Fruit fly (Drosophila melanogaster) whole organism, prepupa: Measurements from ENCODE around the gene RpS19b.

Experiments used
- CG10631 ChIP-seq: fragments of 200-800 bp; sonication (Bioruptor generic); optimal IDR thresholded peaks from 2 replicates; lab custom pipeline; 2016; ENCODE audit warnings: missing biosample characterization, missing genetic modification characterization
- CG10669 ChIP-seq: fragments of 200-800 bp; sonication (Bioruptor generic); optimal IDR thresholded peaks from 3 replicates; lab custom pipeline; 2018; ENCODE audit warnings: missing biosample characterization, mild to moderate bottlenecking, missing genetic modification characterization, moderate library complexity
- CG11294 ChIP-seq: fragments of 200-800 bp; sonication (Bioruptor generic); IDR thresholded peaks from 2 replicates; pipeline ENCODE4 v1.3.6; 2022; ENCODE audit warnings: missing biosample characterization, missing genetic modification characterization
- CG11762 ChIP-seq: fragments of 200-800 bp; sonication (Bioruptor generic); optimal IDR thresholded peaks from 3 replicates; lab custom pipeline; 2016; ENCODE audit warnings: missing biosample characterization, missing genetic modification characterization; ENCODE audit not compliant: insufficient read depth
- CG11902 ChIP-seq: fragments of 200-800 bp; sonication (Bioruptor generic); optimal IDR thresholded peaks from 3 replicates; lab custom pipeline; 2016; ENCODE audit warnings: missing biosample characterization, missing genetic modification characterization
- CG15336 ChIP-seq: fragments of 200-800 bp; sonication (Bioruptor generic); IDR thresholded peaks from 2 replicates; pipeline ENCODE4 v1.3.6; 2022; ENCODE audit warnings: missing biosample characterization, missing genetic modification characterization
- CG1621 ChIP-seq: fragments of 200-800 bp; sonication (Bioruptor generic); optimal IDR thresholded peaks from 3 replicates; lab custom pipeline; 2018; ENCODE audit warnings: missing biosample characterization, mild to moderate bottlenecking, missing genetic modification characterization
- CG16779 ChIP-seq: fragments of 200-800 bp; sonication (Bioruptor generic); optimal IDR thresholded peaks from 3 replicates; lab custom pipeline; 2017; ENCODE audit warnings: missing biosample characterization, mild to moderate bottlenecking, missing genetic modification characterization
- CG3032 ChIP-seq: fragments of 200-800 bp; optimal IDR thresholded peaks from 2 replicates; lab custom pipeline; 2019; ENCODE audit warnings: missing biosample characterization, mild to moderate bottlenecking, missing genetic modification characterization, moderate library complexity
- CG31627 ChIP-seq: fragments of 200-800 bp; sonication (Bioruptor generic); optimal IDR thresholded peaks from 3 replicates; lab custom pipeline; 2016; ENCODE audit warnings: missing biosample characterization, missing genetic modification characterization
- CG32006 ChIP-seq: fragments of 200-800 bp; sonication (Bioruptor generic); optimal IDR thresholded peaks from 3 replicates; lab custom pipeline; 2017; ENCODE audit warnings: missing biosample characterization, mild to moderate bottlenecking, missing genetic modification characterization
- CG3919 ChIP-seq: fragments of 200-800 bp; sonication (Bioruptor generic); optimal IDR thresholded peaks from 3 replicates; lab custom pipeline; 2016; ENCODE audit warnings: missing biosample characterization, missing genetic modification characterization
- CG4318 ChIP-seq: fragments of 200-800 bp; sonication (Bioruptor generic); optimal IDR thresholded peaks from 3 replicates; lab custom pipeline; 2017; ENCODE audit warnings: missing biosample characterization, mild to moderate bottlenecking, missing genetic modification characterization
- CG6163 ChIP-seq: fragments of 200-800 bp; sonication (Bioruptor generic); IDR thresholded peaks from 3 replicates; pipeline ENCODE4 v1.3.6; 2022; ENCODE audit warnings: missing biosample characterization, missing genetic modification characterization
- CG6276 ChIP-seq: fragments of 200-800 bp; sonication (Bioruptor generic); optimal IDR thresholded peaks from 2 replicates; lab custom pipeline; 2017; ENCODE audit warnings: missing biosample characterization, mild to moderate bottlenecking, missing genetic modification characterization
- CG6808 ChIP-seq: fragments of 200-800 bp; sonication (Bioruptor generic); optimal IDR thresholded peaks from 3 replicates; lab custom pipeline; 2017; ENCODE audit warnings: missing biosample characterization, missing genetic modification characterization, mild to moderate bottlenecking, moderate library complexity, missing genetic modification reagents
- CG6854 ChIP-seq: fragments of 200-800 bp; sonication (Bioruptor generic); optimal IDR thresholded peaks from 2 replicates; lab custom pipeline; 2017; ENCODE audit warnings: missing biosample characterization, mild to moderate bottlenecking, missing genetic modification characterization
- CG8119 ChIP-seq: fragments of 200-800 bp; sonication (Bioruptor generic); IDR thresholded peaks from 3 replicates; pipeline ENCODE4 v1.3.6; 2022; ENCODE audit warnings: missing biosample characterization, missing genetic modification characterization
- CG8319 ChIP-seq: fragments of 200-800 bp; sonication (Bioruptor generic); optimal IDR thresholded peaks from 3 replicates; lab custom pipeline; 2016; ENCODE audit warnings: missing biosample characterization, missing genetic modification characterization
- CG8632 ChIP-seq: fragments of 200-800 bp; sonication (Bioruptor generic); optimal IDR thresholded peaks from 3 replicates; lab custom pipeline; 2016; ENCODE audit warnings: missing biosample characterization, missing genetic modification characterization
- CG9139 ChIP-seq: fragments of 200-800 bp; sonication (Bioruptor generic); optimal IDR thresholded peaks from 3 replicates; lab custom pipeline; 2017; ENCODE audit warnings: missing biosample characterization, mild to moderate bottlenecking, missing genetic modification characterization
- Eip93F ChIP-seq: fragments of 200-800 bp; sonication (Bioruptor generic); optimal IDR thresholded peaks from 2 replicates; lab custom pipeline; 2016; ENCODE audit warnings: missing biosample characterization, mild to moderate bottlenecking, missing genetic modification characterization
- Ets96B ChIP-seq: fragments of 200-800 bp; optimal IDR thresholded peaks from 2 replicates; lab custom pipeline; 2019; ENCODE audit warnings: missing biosample characterization, mild to moderate bottlenecking, missing genetic modification characterization, moderate library complexity
- Gug ChIP-seq: fragments of 200-800 bp; sonication (Bioruptor generic); IDR thresholded peaks from 2 replicates; pipeline ENCODE4 v1.3.6; 2022; ENCODE audit warnings: missing biosample characterization, missing genetic modification characterization
- Hr38 ChIP-seq: sonication (Bioruptor generic); optimal IDR thresholded peaks from 2 replicates; lab custom pipeline; 2016; ENCODE audit warnings: missing biosample characterization, missing genetic modification characterization
- Hr4 ChIP-seq: fragments of 200-800 bp; sonication (Bioruptor generic); optimal IDR thresholded peaks from 3 replicates; lab custom pipeline; 2016; ENCODE audit warnings: missing biosample characterization, missing genetic modification characterization
- Lpt ChIP-seq: fragments of 200-800 bp; sonication (Bioruptor generic); optimal IDR thresholded peaks from 3 replicates; lab custom pipeline; 2016; ENCODE audit warnings: missing biosample characterization, missing genetic modification characterization
- Met ChIP-seq: fragments of 200-800 bp; sonication (Bioruptor generic); optimal IDR thresholded peaks from 3 replicates; lab custom pipeline; 2016; ENCODE audit warnings: missing biosample characterization, missing genetic modification characterization
- OdsH ChIP-seq: fragments of 200-800 bp; sonication (Bioruptor generic); optimal IDR thresholded peaks from 3 replicates; lab custom pipeline; 2016; ENCODE audit warnings: missing biosample characterization, missing genetic modification characterization
- Sox14 ChIP-seq: fragments of 200-800 bp; sonication (Bioruptor generic); optimal IDR thresholded peaks from 3 replicates; lab custom pipeline; 2016; ENCODE audit warnings: missing biosample characterization, missing genetic modification characterization
- achi ChIP-seq: fragments of 200-800 bp; sonication (Bioruptor generic); optimal IDR thresholded peaks from 3 replicates; lab custom pipeline; 2016; ENCODE audit warnings: missing biosample characterization, missing genetic modification characterization
- acj6 ChIP-seq: fragments of 200-800 bp; sonication (Bioruptor generic); optimal IDR thresholded peaks from 3 replicates; lab custom pipeline; 2016; ENCODE audit warnings: missing biosample characterization, missing genetic modification characterization
- cyc ChIP-seq: fragments of 200-800 bp; sonication (Bioruptor generic); optimal IDR thresholded peaks from 3 replicates; lab custom pipeline; 2016; ENCODE audit warnings: missing biosample characterization, missing genetic modification characterization
- dac ChIP-seq: fragments of 200-800 bp; sonication (Bioruptor generic); optimal IDR thresholded peaks from 2 replicates; lab custom pipeline; 2017; ENCODE audit warnings: missing biosample characterization, mild to moderate bottlenecking, missing genetic modification characterization
- dsx ChIP-seq: fragments of 200-800 bp; optimal IDR thresholded peaks from 3 replicates; lab custom pipeline; 2019; ENCODE audit warnings: missing biosample characterization, mild to moderate bottlenecking, missing genetic modification characterization, moderate library complexity; ENCODE audit not compliant: poor library complexity, severe bottlenecking
- eg ChIP-seq: fragments of 200-800 bp; sonication (Bioruptor generic); IDR thresholded peaks from 3 replicates; pipeline ENCODE4 v1.3.6; 2022; ENCODE audit warnings: missing biosample characterization, missing genetic modification characterization
- esn ChIP-seq: fragments of 200-800 bp; sonication (Bioruptor generic); optimal IDR thresholded peaks from 2 replicates; lab custom pipeline; 2016; ENCODE audit warnings: missing biosample characterization, mild to moderate bottlenecking, missing genetic modification characterization, moderate library complexity
- fd85E ChIP-seq: fragments of 200-800 bp; sonication (Bioruptor generic); optimal IDR thresholded peaks from 3 replicates; lab custom pipeline; 2016; ENCODE audit warnings: missing biosample characterization, missing genetic modification characterization
- lz ChIP-seq: fragments of 200-800 bp; sonication (Bioruptor generic); optimal IDR thresholded peaks from 3 replicates; lab custom pipeline; 2016; ENCODE audit warnings: missing biosample characterization, missing genetic modification characterization
- net ChIP-seq: fragments of 200-800 bp; sonication (Bioruptor generic); optimal IDR thresholded peaks from 3 replicates; lab custom pipeline; 2016; ENCODE audit warnings: missing biosample characterization, missing genetic modification characterization
- spab ChIP-seq: fragments of 200-800 bp; sonication (Bioruptor generic); optimal IDR thresholded peaks from 2 replicates; lab custom pipeline; 2017; ENCODE audit warnings: missing biosample characterization, mild to moderate bottlenecking, missing genetic modification characterization, missing genetic modification reagents
- svp ChIP-seq: fragments of 200-800 bp; sonication (Bioruptor generic); peaks from one replicate; lab custom pipeline; 2016; ENCODE audit warnings: missing biosample characterization, missing genetic modification characterization
- topi ChIP-seq: fragments of 200-800 bp; sonication (Bioruptor generic); optimal IDR thresholded peaks from 3 replicates; lab custom pipeline; 2016; ENCODE audit warnings: missing biosample characterization, missing genetic modification characterization
- vri ChIP-seq: fragments of 200-800 bp; sonication (Bioruptor generic); optimal IDR thresholded peaks from 3 replicates; lab custom pipeline; 2016; ENCODE audit warnings: missing biosample characterization, mild to moderate bottlenecking, missing genetic modification characterization

The RpS19b gene

dm6 chr3R:23933430-23933683 lies at the start of gene RpS19b:
TSS of gene RpS19b (minus strand) at chr3R:23933530.
- no peak for TF ChIP-seq CG6163 (GFP tag; lab: Robert Waterston, UW)
- no peak for TF ChIP-seq OdsH

- TF ChIP-seq CG16779 (tag; lab: Kevin White, UChicago): no peak
- no peak for TF ChIP-seq Hr38 (GFP tag; lab: Kevin White, UChicago)
- no peak for TF ChIP-seq spab
- no peak for TF ChIP-seq CG4318 (GFP tag; lab: Kevin White, UChicago)
- no peak for TF ChIP-seq CG6808 (GFP tag; lab: Kevin White, UChicago)
- no peak for TF ChIP-seq svp (GFP tag; lab: Kevin White, UChicago)
These were observed 48.3 kb upstream of the RpS19b start for dm6 chr3R:23981645-23982044.

- TF ChIP-seq CG10631 (no peak), svp (GFP tag; lab: Kevin White, UChicago) (no peak), CG6808 (GFP tag; lab: Kevin White, UChicago) (no peak), dsx (no peak), CG8119 (GFP tag; lab: Robert Waterston, UW) (no peak)
These were observed 38.4 kb upstream of the RpS19b start for dm6 chr3R:23971764-23972163.

- no peak for TF ChIP-seq OdsH
- no peak for TF ChIP-seq CG4318 (GFP tag; lab: Kevin White, UChicago)
- no peak for TF ChIP-seq spab
- no peak for TF ChIP-seq lz
- TF ChIP-seq CG8119 (GFP tag; lab: Robert Waterston, UW): no peak
- no peak for TF ChIP-seq vri
- no peak for TF ChIP-seq dac (GFP tag; lab: Kevin White, UChicago)
- no peak for TF ChIP-seq CG6163 (GFP tag; lab: Robert Waterston, UW)
- no peak for TF ChIP-seq eg
- no peak for TF ChIP-seq CG11762 (GFP tag; lab: Kevin White, UChicago)
- TF ChIP-seq Gug: no peak
- no peak for TF ChIP-seq CG3919 (GFP tag; lab: Kevin White, UChicago)
- TF ChIP-seq Hr4 (GFP tag; lab: Kevin White, UChicago): no peak
- no peak for TF ChIP-seq CG6854 (GFP tag; lab: Kevin White, UChicago)
- no peak for TF ChIP-seq CG1621
- no peak for TF ChIP-seq Ets96B (tag; lab: Kevin White, UChicago)
- no peak for TF ChIP-seq esn (GFP tag; lab: Kevin White, UChicago)
- no peak for TF ChIP-seq Eip93F (GFP tag; lab: Kevin White, UChicago)
- TF ChIP-seq achi: no peak
- TF ChIP-seq CG6808 (GFP tag; lab: Kevin White, UChicago): no peak
These were observed 37.9 kb upstream of the RpS19b start for dm6 chr3R:23971208-23971607.

- no peak for TF ChIP-seq OdsH
- no peak for TF ChIP-seq eg
- TF ChIP-seq Hr38 (GFP tag; lab: Kevin White, UChicago): no peak
- no peak for TF ChIP-seq dsx
- TF ChIP-seq cyc (GFP tag; lab: Kevin White, UChicago): no peak
- no peak for TF ChIP-seq net (GFP tag; lab: Kevin White, UChicago)
- peak; percentile 1 for TF ChIP-seq CG10631
- no peak for TF ChIP-seq CG9139 (GFP tag; lab: Kevin White, UChicago)
- TF ChIP-seq CG16779 (tag; lab: Kevin White, UChicago): no peak
- TF ChIP-seq CG6276: no peak
- no peak for TF ChIP-seq Met (GFP tag; lab: Kevin White, UChicago)
- peak; percentile 13 for TF ChIP-seq CG32006 (GFP tag; lab: Kevin White, UChicago)
- peak; percentile 24 for TF ChIP-seq CG8632 (GFP tag; lab: Kevin White, UChicago)
- no peak for TF ChIP-seq Sox14
- no peak for TF ChIP-seq CG6808 (GFP tag; lab: Kevin White, UChicago)
- TF ChIP-seq fd85E (GFP tag; lab: Kevin White, UChicago): no peak
- peak; percentile 0 for TF ChIP-seq CG11902 (GFP tag; lab: Kevin White, UChicago)
- TF ChIP-seq CG10669 (GFP tag; lab: Kevin White, UChicago): peak; percentile 26
- no peak for TF ChIP-seq Gug
- TF ChIP-seq Eip93F (GFP tag; lab: Kevin White, UChicago): no peak
- TF ChIP-seq spab: no peak
- TF ChIP-seq topi (GFP tag; lab: Kevin White, UChicago): no peak
- no peak for TF ChIP-seq esn (GFP tag; lab: Kevin White, UChicago)
- no peak for TF ChIP-seq CG3032 (tag; lab: Kevin White, UChicago)
- TF ChIP-seq CG31627 (GFP tag; lab: Kevin White, UChicago): no peak
- no peak for TF ChIP-seq CG15336 (GFP tag; lab: Robert Waterston, UW)
- no peak for TF ChIP-seq CG8319 (GFP tag; lab: Kevin White, UChicago)
- peak; percentile 7 for TF ChIP-seq achi
- no peak for TF ChIP-seq CG11294 (GFP tag; lab: Robert Waterston, UW)
- no peak for TF ChIP-seq Lpt (GFP tag; lab: Kevin White, UChicago)
- no peak for TF ChIP-seq CG1621
- no peak for TF ChIP-seq acj6 (GFP tag; lab: Kevin White, UChicago)
These were observed 36.1 kb upstream of the RpS19b start for dm6 chr3R:23969449-23969848.
